Fruit fly (Drosophila melanogaster): ENCODE data around the gene Ilp5.

Gene Ilp5

DNA sequence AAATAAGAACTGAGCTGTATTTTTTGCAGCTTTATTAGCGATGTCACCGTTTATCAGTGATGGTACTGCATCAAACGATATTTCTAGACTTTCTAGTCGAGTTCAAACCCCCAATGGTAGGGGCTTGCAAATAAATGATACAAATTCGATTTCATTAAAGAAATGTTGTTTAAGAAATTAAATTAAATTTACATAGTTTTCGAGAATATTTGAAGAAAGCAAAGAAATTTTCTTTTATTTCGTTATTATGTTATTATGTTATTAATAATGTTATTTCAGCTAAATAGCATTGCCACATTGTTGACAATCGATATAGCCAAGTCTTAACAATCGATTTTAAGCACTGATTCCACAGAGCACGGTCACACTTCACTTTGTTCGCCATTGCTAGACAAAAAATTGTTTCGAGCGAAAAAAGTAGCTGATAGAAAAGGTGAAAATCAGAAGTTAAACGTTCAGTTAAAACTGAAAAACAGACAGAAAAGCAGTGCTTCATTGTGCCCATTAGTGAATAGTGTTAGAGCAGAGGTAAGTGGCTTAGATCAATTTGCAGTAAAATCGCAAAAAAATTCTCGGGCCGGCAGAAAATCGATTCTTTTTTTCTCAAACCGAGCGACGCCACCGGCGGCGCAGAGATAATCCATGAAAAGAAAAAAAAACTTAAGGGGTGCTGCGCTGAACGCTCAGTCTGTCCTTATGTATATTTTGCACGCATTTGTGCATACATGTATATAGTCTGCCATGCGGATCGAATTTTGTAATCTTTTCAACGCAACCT, 40.8 kb upstream of the Ilp5 start, which contains the start of the genes iPLA2-VIA and Ciz1 (continued):
- TF ChIP-seq Ets21C (GFP tag; optimal IDR thresholded peaks at IDR 0.05): no peak
- TF ChIP-seq CG10631 (GFP tag; optimal IDR thresholded peaks at IDR 0.05): peak; percentile 42
- no peak for TF ChIP-seq CG8632 (GFP tag; optimal IDR thresholded peaks at IDR 0.05)
- TF ChIP-seq acj6 (GFP tag; optimal IDR thresholded peaks at IDR 0.05): no peak
- TF ChIP-seq lz (GFP tag; optimal IDR thresholded peaks at IDR 0.05): peak; percentile 44
- TF ChIP-seq CG6163 (GFP tag; IDR thresholded peaks at IDR 0.05): no peak
- TF ChIP-seq CG34406 (GFP tag; optimal IDR thresholded peaks at IDR 0.05): no peak
- no peak for TF ChIP-seq Hr38 (GFP tag; optimal IDR thresholded peaks at IDR 0.05)
- no peak for TF ChIP-seq net (GFP tag; optimal IDR thresholded peaks at IDR 0.05)
- TF ChIP-seq CG6854 (GFP tag; optimal IDR thresholded peaks at IDR 0.05): peak; percentile 47
- TF ChIP-seq CG6276 (GFP tag; optimal IDR thresholded peaks at IDR 0.05): no peak

DNA sequence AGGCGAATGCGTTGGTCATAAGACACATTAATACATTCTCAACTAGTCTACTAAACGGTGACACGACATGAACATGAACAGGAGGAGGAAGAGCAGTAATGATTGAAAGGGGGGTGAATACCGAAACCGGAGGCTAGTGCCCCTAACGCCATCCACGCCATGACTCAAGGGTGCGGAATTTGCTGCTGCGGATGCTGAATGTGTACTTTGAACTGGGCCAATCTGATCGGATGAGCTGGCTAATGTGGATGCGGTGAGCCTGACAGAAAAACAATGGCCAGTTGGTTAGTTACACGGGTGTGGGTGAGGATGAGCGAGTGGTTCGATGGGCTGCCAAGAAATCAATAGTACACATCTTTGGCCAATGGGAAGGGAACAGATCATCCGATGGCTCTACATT, 40.0 kb upstream of the Ilp5 start:
- TF ChIP-seq CG6854 (GFP tag; optimal IDR thresholded peaks at IDR 0.05) (peak; percentile 30), CG6808 (GFP tag; optimal IDR thresholded peaks at IDR 0.05) (peak; percentile 54), CG32006 (GFP tag; optimal IDR thresholded peaks at IDR 0.05) (no peak), ss (GFP tag; optimal IDR thresholded peaks at IDR 0.05) (peak; percentile 6 to 46), Sox102F (GFP tag; optimal IDR thresholded peaks at IDR 0.05) (no peak)

DNA sequence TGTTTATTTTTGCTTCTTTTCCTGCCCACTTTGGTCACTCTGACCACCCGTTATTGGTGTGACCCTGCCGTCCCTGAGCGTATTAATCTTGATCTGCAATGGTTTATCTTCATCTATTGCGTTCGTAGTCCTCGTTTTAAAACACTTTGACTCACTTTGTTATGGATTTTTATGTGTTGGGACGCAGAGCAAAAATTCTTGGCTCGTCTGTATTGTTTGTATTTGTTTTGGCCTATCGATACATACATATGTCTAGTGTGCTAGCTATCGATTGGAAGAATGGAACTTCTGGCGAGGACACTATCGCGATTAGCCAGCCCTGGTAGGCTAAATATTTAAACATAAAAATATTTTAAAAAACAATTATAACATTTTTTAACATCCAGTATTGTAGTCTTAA, 35.9 kb upstream of the Ilp5 start, which contains the start of gene CG10809:
CG10809 (minus strand) TSS at position 266 of the 400 bp plus-strand sequence.
- TF ChIP-seq fkh (GFP tag; optimal IDR thresholded peaks at IDR 0.05) (peak; percentile 99), lz (GFP tag; optimal IDR thresholded peaks at IDR 0.05) (peak; percentile 12), svp (GFP tag) (peak; percentile 65), fd85E (GFP tag; optimal IDR thresholded peaks at IDR 0.05) (no peak), Sox14 (GFP tag; optimal IDR thresholded peaks at IDR 0.05) (peak; percentile 11), Smox (GFP tag; optimal IDR thresholded peaks at IDR 0.05) (no peak), CG9139 (GFP tag; optimal IDR thresholded peaks at IDR 0.05) (no peak), CG10631 (GFP tag; optimal IDR thresholded peaks at IDR 0.05) (peak; percentile 26)

dm6 chr3L:9856430-9857218, 32.9 kb upstream of the Ilp5 start:
- TF ChIP-seq ss (GFP tag; optimal IDR thresholded peaks at IDR 0.05) (peak in 1 of 2 experiments; percentile 29), CG3032 (tag; optimal IDR thresholded peaks at IDR 0.05) (peak; percentile 61), acj6 (GFP tag; optimal IDR thresholded peaks at IDR 0.05) (peak; percentile 44), Blimp-1 (GFP tag; optimal IDR thresholded peaks at IDR 0.05) (no peak), CG16779 (tag; optimal IDR thresholded peaks at IDR 0.05) (no peak), CG11762 (GFP tag; optimal IDR thresholded peaks at IDR 0.05; ENCODE audit: insufficient read depth) (peak; percentile 42), dsx (GFP tag; optimal IDR thresholded peaks at IDR 0.05; ENCODE audit: poor library complexity, severe bottlenecking) (peak; percentile 52), esn (GFP tag; optimal IDR thresholded peaks at IDR 0.05) (no peak), CG10669 (GFP tag; optimal IDR thresholded peaks at IDR 0.05) (peak; percentile 44), CG11294 (GFP tag; IDR thresholded peaks at IDR 0.05) (0 out of 2 replicates have a peak, but pooled peaks have one; percentile 19), CG8119 (GFP tag; IDR thresholded peaks at IDR 0.05) (peak; percentile 64), Gug (GFP tag; IDR thresholded peaks at IDR 0.05) (peak; percentile 59), CG8632 (GFP tag; optimal IDR thresholded peaks at IDR 0.05) (peak; percentile 21), Eip78C (GFP tag) (peak; percentile 66), OdsH (GFP tag; optimal IDR thresholded peaks at IDR 0.05) (peak; percentile 6), eg (GFP tag; IDR thresholded peaks at IDR 0.05) (peak; percentile 79; the same call in 2 of the 3 replicates), Hr4 (GFP tag; optimal IDR thresholded peaks at IDR 0.05) (peak; percentile 25), Eip93F (GFP tag; optimal IDR thresholded peaks at IDR 0.05) (no peak), topi (GFP tag; optimal IDR thresholded peaks at IDR 0.05) (no peak), CG11902 (GFP tag; optimal IDR thresholded peaks at IDR 0.05) (no peak), Ets96B (tag; optimal IDR thresholded peaks at IDR 0.05) (peak; percentile 59), achi (GFP tag; optimal IDR thresholded peaks at IDR 0.05) (peak; percentile 39), Met (GFP tag; optimal IDR thresholded peaks at IDR 0.05) (no peak), CG34406 (GFP tag; optimal IDR thresholded peaks at IDR 0.05) (peak; percentile 41), CG7368 (GFP tag; optimal IDR thresholded peaks at IDR 0.05) (peak; percentile 5), CG15336 (GFP tag; IDR thresholded peaks at IDR 0.05) (peak; percentile 81), CG10631 (GFP tag; optimal IDR thresholded peaks at IDR 0.05) (peak; percentile 31)
